Worm (Caenorhabditis elegans): ENCODE measurements around the gene C13F10.1.

Gene C13F10.1

DNA sequence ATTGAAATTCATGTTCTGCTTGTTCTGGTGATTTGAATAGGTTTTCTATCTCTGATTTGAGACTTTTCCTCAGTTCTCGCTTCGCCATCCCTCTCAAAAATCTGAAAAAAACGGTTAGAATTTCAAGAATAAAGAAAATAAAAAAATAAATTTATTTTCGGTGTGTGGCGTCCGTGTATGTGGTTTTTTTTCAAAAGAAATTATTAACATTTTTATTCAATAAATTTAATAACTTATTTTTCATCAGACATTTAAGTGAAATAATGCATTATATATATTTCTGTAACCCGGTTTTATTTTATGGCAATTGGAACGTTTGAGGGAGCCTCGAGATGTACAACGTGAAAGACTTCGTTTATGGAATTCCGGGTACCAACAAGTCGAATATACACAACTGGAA, 10.8 kb downstream of the C13F10.1 start, which contains the start of gene C05C8.5:
Gene C05C8.5 (minus strand): TSS at position 101 of the 400 bp plus-strand sequence.
- TF ChIP-seq fkh-10 (GFP tag; optimal IDR thresholded peaks at IDR 0.05) (no peak), mdl-1 (tag; optimal IDR thresholded peaks at IDR 0.05) (no peak), nhr-71 (tag; optimal IDR thresholded peaks at IDR 0.05) (no peak), unc-98 (GFP tag; IDR thresholded peaks at IDR 0.05) (no peak), pqm-1 (tag; optimal IDR thresholded peaks at IDR 0.05) (no peak), tlp-1 (tag; optimal IDR thresholded peaks at IDR 0.05) (no peak), efl-1 (optimal IDR thresholded peaks at IDR 0.05) (no peak), efl-1 (GFP tag; optimal IDR thresholded peaks at IDR 0.05 in 1 of 2) (no peak), rnt-1 (tag; optimal IDR thresholded peaks at IDR 0.05) (no peak), nhr-12 (tag; optimal IDR thresholded peaks at IDR 0.05) (no peak), nhr-76 (tag; optimal IDR thresholded peaks at IDR 0.05) (no peak), F16B12.6 (tag; optimal IDR thresholded peaks at IDR 0.05) (no peak), egl-27 (tag; optimal IDR thresholded peaks at IDR 0.05) (no peak), skn-1 (tag; optimal IDR thresholded peaks at IDR 0.05) (no peak), xbp-1 (tag; optimal IDR thresholded peaks at IDR 0.05) (no peak), unc-62 (GFP tag; optimal IDR thresholded peaks at IDR 0.05) (no peak), ceh-90 (tag; optimal IDR thresholded peaks at IDR 0.05) (no peak), zag-1 (tag; optimal IDR thresholded peaks at IDR 0.05) (no peak), sptf-1 (tag; optimal IDR thresholded peaks at IDR 0.05) (no peak), C16A3.4 (tag; optimal IDR thresholded peaks at IDR 0.05) (no peak)

- TF ChIP-seq efl-1 (optimal IDR thresholded peaks at IDR 0.05) = no peak
- TF ChIP-seq efl-1 (GFP tag; optimal IDR thresholded peaks at IDR 0.05 in 1 of 2) = peak in 1 of 2 experiments; percentile 93
- no peak for TF ChIP-seq hlh-4 (tag; optimal IDR thresholded peaks at IDR 0.05)
- TF ChIP-seq sox-4 (tag; optimal IDR thresholded peaks at IDR 0.05) = no peak
- TF ChIP-seq ceh-82 (tag; optimal IDR thresholded peaks at IDR 0.05) = no peak
Measured at ce11 chrV:7236694-7237093, 12.8 kb downstream of the C13F10.1 start.

ce11 chrV:7237094-7237132, 13.0 kb downstream of the C13F10.1 start, which contains the start of gene hpo-9:
Gene hpo-9, minus strand, starts transcription at chrV:7237130.
- TF ChIP-seq Y116A8C.19 (tag; optimal IDR thresholded peaks at IDR 0.05; ENCODE audit: borderline replicate concordance) (no peak), nhr-76 (tag; optimal IDR thresholded peaks at IDR 0.05) (no peak), nhr-19 (GFP tag; conservative IDR thresholded peaks at IDR 0.05) (no peak), nhr-84 (tag; optimal IDR thresholded peaks at IDR 0.05) (no peak), elt-3 (tag; optimal IDR thresholded peaks at IDR 0.05) (no peak), skn-1 (tag; optimal IDR thresholded peaks at IDR 0.05) (no peak)

- TF ChIP-seq unc-62 (GFP tag; optimal IDR thresholded peaks at IDR 0.05) = no peak
- peak; percentile 62 to 92 (median 77) for TF ChIP-seq ceh-82 (tag; optimal IDR thresholded peaks at IDR 0.05)
- peak; percentile 82 for TF ChIP-seq dsc-1 (tag; optimal IDR thresholded peaks at IDR 0.05)
- peak; percentile 82 for TF ChIP-seq lin-13 (GFP tag; optimal IDR thresholded peaks at IDR 0.05)
- peak; percentile 88 for TF ChIP-seq isw-1 (GFP tag; IDR thresholded peaks at IDR 0.05)
- TF ChIP-seq mef-2 (tag; optimal IDR thresholded peaks at IDR 0.05) = no peak
- no peak for TF ChIP-seq ceh-90 (tag; optimal IDR thresholded peaks at IDR 0.05)
- peak; percentile 51 for TF ChIP-seq nhr-237 (tag; optimal IDR thresholded peaks at IDR 0.05)
- TF ChIP-seq mab-9 (GFP tag; IDR thresholded peaks at IDR 0.05) = no peak
- peak; percentile 89 for TF ChIP-seq lin-15B (tag; optimal IDR thresholded peaks at IDR 0.05)
- TF ChIP-seq hlh-4 (tag; optimal IDR thresholded peaks at IDR 0.05) = no peak
- TF ChIP-seq unc-98 (GFP tag; IDR thresholded peaks at IDR 0.05) = no peak
- TF ChIP-seq C04F5.9 (tag; optimal IDR thresholded peaks at IDR 0.05) = peak; percentile 48
- TF ChIP-seq nhr-77 (tag; optimal IDR thresholded peaks at IDR 0.05) = peak; percentile 59
- peak; percentile 94 to 97 for TF ChIP-seq lin-35 (GFP tag; optimal IDR thresholded peaks at IDR 0.05)
- TF ChIP-seq pax-3 (tag; optimal IDR thresholded peaks at IDR 0.05) = no peak
- no peak for TF ChIP-seq zag-1 (tag; optimal IDR thresholded peaks at IDR 0.05)
- TF ChIP-seq blmp-1 (tag; optimal IDR thresholded peaks at IDR 0.05) = peak; percentile 73
- no peak for TF ChIP-seq nhr-28 (tag; optimal IDR thresholded peaks at IDR 0.05)
- no peak for TF ChIP-seq ama-1 (optimal IDR thresholded peaks at IDR 0.05)
- peak; percentile 44 for TF ChIP-seq ceh-8 (GFP tag; optimal IDR thresholded peaks at IDR 0.05)
- TF ChIP-seq pag-3 (tag; optimal IDR thresholded peaks at IDR 0.05; ENCODE audit: borderline replicate concordance, insufficient read depth) = no peak
- peak; percentile 35 for TF ChIP-seq sup-37 (GFP tag; optimal IDR thresholded peaks at IDR 0.05)
- no peak for TF ChIP-seq tlp-1 (tag; optimal IDR thresholded peaks at IDR 0.05)
- TF ChIP-seq ceh-63 (GFP tag; optimal IDR thresholded peaks at IDR 0.05) = no peak
- peak; percentile 81 for TF ChIP-seq lin-14 (GFP tag; optimal IDR thresholded peaks at IDR 0.05)
- TF ChIP-seq elt-2 (tag; optimal IDR thresholded peaks at IDR 0.05) = peak; percentile 15
- TF ChIP-seq xbp-1 (tag; optimal IDR thresholded peaks at IDR 0.05) = peak; percentile 88
- no peak for TF ChIP-seq ces-1 (GFP tag; optimal IDR thresholded peaks at IDR 0.05)
- no peak for TF ChIP-seq nhr-84 (tag; optimal IDR thresholded peaks at IDR 0.05)
- no peak for TF ChIP-seq unc-30 (tag; optimal IDR thresholded peaks at IDR 0.05)
- peak; percentile 95 for TF ChIP-seq skn-1 (tag; optimal IDR thresholded peaks at IDR 0.05)
Measured at ce11 chrV:7237133-7237532, 13.3 kb downstream of the C13F10.1 start, which contains the start of gene hyls-1. Gene hyls-1, plus strand, starts transcription at chrV:7237381.
